Worm (Caenorhabditis elegans): Measurements from ENCODE around the gene Y82E9BR.5.
"Not testable (repeated sequence)": the region's sequence is repeated elsewhere in the genome, so short reads cannot be mapped to it uniquely, and the experiment has no call there.

DNA sequence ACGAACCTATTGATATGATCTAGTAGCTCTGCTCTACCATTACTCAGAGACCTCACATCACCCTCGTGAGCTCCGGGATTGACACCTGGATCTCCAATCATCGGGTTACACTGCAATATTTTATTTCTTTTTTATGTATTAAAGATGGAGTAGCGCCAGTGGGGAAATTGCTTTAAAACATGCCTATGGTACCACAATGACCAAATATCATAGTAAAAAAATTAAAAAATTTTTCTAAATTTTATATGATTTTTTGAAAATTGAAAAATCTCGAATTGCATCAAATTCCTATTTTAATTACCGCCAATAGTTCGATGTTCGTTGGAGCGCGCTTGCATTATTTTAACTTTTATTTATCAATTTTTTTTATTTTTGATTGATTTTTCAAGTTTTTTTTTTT is 6.3 kb upstream of the Y82E9BR.5 start, which contains the start of gene pals-40:
- not testable (repeated sequence) for TF ChIP-seq Y55F3AM.14 (GFP tag; optimal IDR thresholded peaks at IDR 0.05); nhr-25 (tag; optimal IDR thresholded peaks at IDR 0.05); lin-13 (GFP tag; optimal IDR thresholded peaks at IDR 0.05); snpc-4 (tag; optimal IDR thresholded peaks at IDR 0.05); mdl-1 (tag; optimal IDR thresholded peaks at IDR 0.05); elt-3 (tag; optimal IDR thresholded peaks at IDR 0.05); blmp-1 (tag; optimal IDR thresholded peaks at IDR 0.05; ENCODE audit: insufficient read depth); ZK546.5 (tag; optimal IDR thresholded peaks at IDR 0.05); lin-11 (tag; optimal IDR thresholded peaks at IDR 0.05); R02D3.7 (tag; optimal IDR thresholded peaks at IDR 0.05); lin-39 (tag; optimal IDR thresholded peaks at IDR 0.05); ztf-4 (tag; optimal IDR thresholded peaks at IDR 0.05); alr-1 (tag; optimal IDR thresholded peaks at IDR 0.05)
